Fruit fly (Drosophila melanogaster) whole organism, embryonic: ENCODE measurements around the gene dia.

Source experiments
- CG10209 ChIP-seq: fragments of 200-800 bp; sonication (Bioruptor generic); optimal IDR thresholded peaks from 3 replicates; lab custom pipeline; 2017; ENCODE audit warnings: missing biosample characterization, mild to moderate bottlenecking, missing genetic modification characterization, missing genetic modification reagents
- CG10431 ChIP-seq: fragments of 200-800 bp; sonication (Bioruptor generic); optimal IDR thresholded peaks from 3 replicates; lab custom pipeline; 2018; ENCODE audit warnings: missing biosample characterization, mild to moderate bottlenecking, missing genetic modification characterization
- CG10654 ChIP-seq: fragments of 200-800 bp; sonication (Bioruptor generic); optimal IDR thresholded peaks from 2 replicates; lab custom pipeline; 2016; ENCODE audit warnings: missing biosample characterization, missing genetic modification characterization
- CG12659 ChIP-seq: fragments of 200-800 bp; sonication (Bioruptor generic); optimal IDR thresholded peaks from 3 replicates; lab custom pipeline; 2017; ENCODE audit warnings: mild to moderate bottlenecking, missing biosample characterization, missing genetic modification reagents, missing genetic modification characterization
- CG13424 ChIP-seq: fragments of 200-800 bp; sonication (Bioruptor generic); optimal IDR thresholded peaks from 2 replicates; lab custom pipeline; 2019; ENCODE audit warnings: missing biosample characterization, mild to moderate bottlenecking, missing genetic modification characterization, moderate library complexity
- CG15514 ChIP-seq: fragments of 200-800 bp; sonication (Bioruptor generic); optimal IDR thresholded peaks from 3 replicates; lab custom pipeline; 2017; ENCODE audit warnings: missing biosample characterization, missing genetic modification characterization, mild to moderate bottlenecking, moderate library complexity, missing genetic modification reagents
- CG16779 ChIP-seq: fragments of 200-800 bp; sonication (Bioruptor generic); IDR thresholded peaks from 2 replicates; pipeline ENCODE4 v1.3.6; 2022; ENCODE audit warnings: missing biosample characterization, missing genetic modification characterization
- CG30403 ChIP-seq: fragments of 200-800 bp; sonication (Bioruptor generic); optimal IDR thresholded peaks from 3 replicates; lab custom pipeline; 2016; ENCODE audit warnings: missing biosample characterization, missing genetic modification characterization
- CG33557 ChIP-seq: fragments of 200-800 bp; sonication (Bioruptor generic); optimal IDR thresholded peaks from 2 replicates; lab custom pipeline; 2019; ENCODE audit warnings: missing biosample characterization, mild to moderate bottlenecking, missing genetic modification characterization, moderate library complexity
- CG34422 ChIP-seq: fragments of 200-800 bp; sonication (Bioruptor generic); IDR thresholded peaks from 3 replicates; pipeline ENCODE4 v1.3.6; 2022; ENCODE audit warnings: missing biosample characterization, missing genetic modification characterization
- CG43689 ChIP-seq: fragments of 200-800 bp; sonication (Bioruptor generic); IDR thresholded peaks from 2 replicates; pipeline ENCODE4 v1.3.6; 2022; ENCODE audit warnings: missing biosample characterization, missing genetic modification characterization
- CG4424 ChIP-seq: fragments of 200-800 bp; sonication (Bioruptor generic); optimal IDR thresholded peaks from 3 replicates; lab custom pipeline; 2016; ENCODE audit warnings: missing biosample characterization, missing genetic modification characterization
- CG7839 ChIP-seq: fragments of 200-800 bp; sonication (Bioruptor generic); optimal IDR thresholded peaks from 3 replicates; lab custom pipeline; 2018; ENCODE audit warnings: missing biosample characterization, mild to moderate bottlenecking, missing genetic modification characterization, moderate library complexity
- CG7987 ChIP-seq: fragments of 200-800 bp; sonication (Bioruptor generic); optimal IDR thresholded peaks from 2 replicates; lab custom pipeline; 2018; ENCODE audit warnings: missing biosample characterization, mild to moderate bottlenecking, missing genetic modification characterization, moderate library complexity
- CTCF ChIP-seq: fragments of 200-800 bp; sonication (Bioruptor generic); optimal IDR thresholded peaks from 2 replicates; lab custom pipeline; 2017; ENCODE audit warnings: missing biosample characterization, mild to moderate bottlenecking, missing genetic modification characterization, moderate library complexity
- Dbx ChIP-seq: fragments of 200-800 bp; sonication (Bioruptor generic); IDR thresholded peaks from 3 replicates; pipeline ENCODE4 v1.3.6; 2022; ENCODE audit warnings: missing biosample characterization, missing genetic modification characterization
- Deaf1 ChIP-seq: fragments of 200-800 bp; optimal IDR thresholded peaks from 3 replicates; lab custom pipeline; 2019; ENCODE audit warnings: missing biosample characterization, mild to moderate bottlenecking, missing genetic modification characterization, moderate library complexity
- ERR ChIP-seq: fragments of 200-800 bp; sonication (Bioruptor generic); optimal IDR thresholded peaks from 2 replicates; lab custom pipeline; 2016; ENCODE audit warnings: missing biosample characterization, missing genetic modification characterization
- Fer2 ChIP-seq: fragments of 200-800 bp; sonication (Bioruptor generic); optimal IDR thresholded peaks from 2 replicates; lab custom pipeline; 2018; ENCODE audit warnings: missing biosample characterization, mild to moderate bottlenecking, missing genetic modification characterization, moderate library complexity
- HLH3B ChIP-seq: fragments of 200-800 bp; sonication (Bioruptor generic); IDR thresholded peaks from 2 replicates; pipeline ENCODE4 v1.3.6; 2022; ENCODE audit warnings: missing biosample characterization, missing genetic modification characterization
- HLHmδ ChIP-seq: fragments of 200-800 bp; sonication (Bioruptor generic); optimal IDR thresholded peaks from 2 replicates; lab custom pipeline; 2018; ENCODE audit warnings: missing biosample characterization, mild to moderate bottlenecking, missing genetic modification characterization, moderate library complexity
- Hmx ChIP-seq: fragments of 200-800 bp; sonication (Bioruptor generic); optimal IDR thresholded peaks from 2 replicates; lab custom pipeline; 2016; ENCODE audit warnings: missing biosample characterization, missing genetic modification characterization
- Med ChIP-seq: fragments of 200-800 bp; sonication (Bioruptor generic); peaks from one replicate; lab custom pipeline; 2016; ENCODE audit warnings: missing biosample characterization, missing genetic modification characterization, mild to moderate bottlenecking, inconsistent platforms, moderate library complexity
- Mrtf ChIP-seq: fragments of 200-800 bp; sonication (Bioruptor generic); IDR thresholded peaks from 3 replicates; pipeline ENCODE4 v1.3.6; 2022; ENCODE audit warnings: missing biosample characterization, missing genetic modification characterization
- Nf-YB ChIP-seq: fragments of 200-800 bp; sonication (Bioruptor generic); optimal IDR thresholded peaks from 3 replicates; lab custom pipeline; 2019; ENCODE audit warnings: missing biosample characterization, mild to moderate bottlenecking, missing genetic modification characterization, moderate library complexity
- Pdp1 ChIP-seq, 2 experiments: fragments of 200-800 bp; sonication (Bioruptor generic); optimal IDR thresholded peaks; 3 replicates each; lab custom pipeline; 2016; ENCODE audit warnings: missing biosample characterization in 2 of 2, missing genetic modification characterization in 2 of 2, mild to moderate bottlenecking in 1 of 2, moderate library complexity in 1 of 2
- Scr ChIP-seq: fragments of 200-800 bp; sonication (Bioruptor generic); IDR thresholded peaks from 2 replicates; pipeline ENCODE4 v1.3.6; 2022; ENCODE audit warnings: missing biosample characterization, missing genetic modification characterization; ENCODE audit not compliant: partially characterized antibody
- Taf1 ChIP-seq: fragments of 200-800 bp; sonication (Bioruptor generic); IDR thresholded peaks from 2 replicates; pipeline ENCODE4 v1.3.6; 2022; ENCODE audit warnings: missing biosample characterization, missing genetic modification characterization
- amos ChIP-seq: fragments of 200-800 bp; sonication (Bioruptor generic); IDR thresholded peaks from 2 replicates; pipeline ENCODE4 v1.3.6; 2022; ENCODE audit warnings: missing biosample characterization, missing genetic modification characterization; ENCODE audit not compliant: partially characterized antibody
- bcd ChIP-seq: fragments of 200-800 bp; sonication (Bioruptor generic); optimal IDR thresholded peaks from 2 replicates; lab custom pipeline; 2017; ENCODE audit warnings: missing biosample characterization, mild to moderate bottlenecking, missing genetic modification characterization
- ci ChIP-seq: fragments of 200-800 bp; sonication (Bioruptor generic); IDR thresholded peaks from 3 replicates; pipeline ENCODE4 v1.3.6; 2022; ENCODE audit warnings: missing biosample characterization, missing genetic modification characterization
- crc ChIP-seq: fragments of 200-800 bp; sonication (Bioruptor generic); optimal IDR thresholded peaks from 2 replicates; lab custom pipeline; 2016; ENCODE audit warnings: missing biosample characterization, missing genetic modification characterization
- crol ChIP-seq: fragments of 200-800 bp; sonication (Bioruptor generic); IDR thresholded peaks from 2 replicates; pipeline ENCODE4 v1.3.6; 2022; ENCODE audit warnings: missing biosample characterization, missing genetic modification characterization
- cwo ChIP-seq: fragments of 200-800 bp; sonication (Bioruptor generic); optimal IDR thresholded peaks from 3 replicates; lab custom pipeline; 2017; ENCODE audit warnings: missing biosample characterization, missing genetic modification characterization, mild to moderate bottlenecking, moderate library complexity, missing genetic modification reagents
- da ChIP-seq: fragments of 200-800 bp; sonication (Bioruptor generic); optimal IDR thresholded peaks from 2 replicates; lab custom pipeline; 2016; ENCODE audit warnings: missing biosample characterization, missing genetic modification characterization
- dm ChIP-seq: fragments of 200-800 bp; sonication (Bioruptor generic); optimal IDR thresholded peaks from 3 replicates; lab custom pipeline; 2016; ENCODE audit warnings: missing biosample characterization, missing genetic modification characterization
- eyg ChIP-seq: fragments of 200-800 bp; sonication (Bioruptor generic); optimal IDR thresholded peaks from 3 replicates; lab custom pipeline; 2016; ENCODE audit warnings: missing biosample characterization, missing genetic modification characterization
- fd96Cb ChIP-seq: fragments of 200-800 bp; sonication (Bioruptor generic); optimal IDR thresholded peaks from 2 replicates; lab custom pipeline; 2018; ENCODE audit warnings: missing biosample characterization, mild to moderate bottlenecking, missing genetic modification characterization, moderate library complexity
- jing ChIP-seq: fragments of 200-800 bp; sonication (Bioruptor generic); optimal IDR thresholded peaks from 2 replicates; lab custom pipeline; 2018; ENCODE audit warnings: missing biosample characterization, mild to moderate bottlenecking, missing genetic modification characterization
- lbe ChIP-seq: fragments of 200-800 bp; sonication (Bioruptor generic); optimal IDR thresholded peaks from 2 replicates; lab custom pipeline; 2016; ENCODE audit warnings: missing biosample characterization, mild to moderate bottlenecking, missing genetic modification characterization
- maf-S ChIP-seq: fragments of 200-800 bp; sonication (Bioruptor generic); optimal IDR thresholded peaks from 2 replicates; lab custom pipeline; 2016; ENCODE audit warnings: missing biosample characterization, missing genetic modification characterization
- nerfin-2 ChIP-seq: fragments of 200-800 bp; sonication (Bioruptor generic); IDR thresholded peaks from 2 replicates; pipeline ENCODE4 v1.3.6; 2022; ENCODE audit warnings: missing biosample characterization, missing genetic modification characterization; ENCODE audit not compliant: partially characterized antibody
- peb ChIP-seq: fragments of 200-800 bp; sonication (Bioruptor generic); IDR thresholded peaks from 2 replicates; pipeline ENCODE4 v1.3.6; 2022; ENCODE audit warnings: missing biosample characterization, missing genetic modification characterization
- schlank ChIP-seq: fragments of 200-800 bp; sonication (Bioruptor generic); optimal IDR thresholded peaks from 2 replicates; lab custom pipeline; 2018; ENCODE audit warnings: missing biosample characterization, mild to moderate bottlenecking, missing genetic modification characterization
- sug ChIP-seq: fragments of 200-800 bp; optimal IDR thresholded peaks from 2 replicates; lab custom pipeline; 2019; ENCODE audit warnings: missing biosample characterization, mild to moderate bottlenecking, missing genetic modification characterization, moderate library complexity
- unpg ChIP-seq: fragments of 200-800 bp; sonication (Bioruptor generic); optimal IDR thresholded peaks from 3 replicates; lab custom pipeline; 2018; ENCODE audit warnings: missing biosample characterization, mild to moderate bottlenecking, missing genetic modification characterization, moderate library complexity
- wor ChIP-seq: fragments of 200-800 bp; sonication (Bioruptor generic); IDR thresholded peaks from 2 replicates; pipeline ENCODE4 v1.3.6; 2022; ENCODE audit warnings: missing biosample characterization, missing genetic modification characterization
- z ChIP-seq: fragments of 200-800 bp; sonication (Bioruptor generic); IDR thresholded peaks from 3 replicates; pipeline ENCODE4 v1.3.6; 2022; ENCODE audit warnings: missing biosample characterization, missing genetic modification characterization

Gene dia

DNA sequence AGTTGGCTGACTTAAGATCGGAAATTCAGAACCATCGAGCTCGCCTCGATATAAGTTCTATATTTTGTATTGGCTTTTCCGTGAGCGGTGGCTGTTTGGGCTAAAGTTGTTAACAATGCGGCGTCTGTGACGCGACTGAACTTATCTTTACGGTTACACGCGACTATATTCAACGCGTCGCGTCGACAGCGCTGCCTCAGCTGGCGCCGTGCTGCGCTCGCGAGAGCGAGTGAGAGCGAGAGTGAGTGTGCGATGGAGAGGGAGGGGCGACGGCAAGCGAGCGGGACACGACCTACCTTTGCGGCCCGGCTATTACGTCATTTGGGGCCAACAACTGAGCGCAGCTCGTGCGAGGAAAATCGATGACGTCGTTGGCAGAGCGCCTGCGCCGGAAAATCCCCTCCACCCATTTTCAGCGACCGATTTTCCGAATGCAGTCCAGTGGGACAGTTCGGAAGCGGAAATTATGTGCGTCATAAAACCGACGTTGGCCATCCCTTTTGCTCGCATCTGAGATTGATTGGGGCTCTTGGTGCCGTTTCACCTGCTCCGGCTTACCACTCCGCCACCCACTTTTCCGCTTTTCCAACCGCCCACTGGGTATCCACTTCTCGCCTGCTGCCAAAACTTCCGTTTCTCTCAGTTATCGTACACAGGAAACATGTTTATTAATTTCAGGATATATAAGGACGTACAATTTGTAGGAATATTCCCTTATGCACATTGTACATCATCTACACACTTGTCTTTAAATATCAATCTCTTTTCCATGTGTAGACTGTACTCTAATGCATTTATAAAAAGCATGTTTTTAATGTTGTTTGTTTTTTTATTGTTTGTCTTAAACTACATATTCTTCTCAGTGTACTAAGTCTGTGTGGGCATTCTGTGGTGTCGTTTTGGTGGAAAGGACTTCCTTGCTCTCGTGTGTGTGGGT lies 43.2 kb upstream of the dia start, which contains the start of gene Hr38 (continued):
- TF ChIP-seq eyg (GFP tag; lab: Kevin White, UChicago) (peak; percentile 15), z (GFP tag; lab: Robert Waterston, UW) (peak; percentile 69), Deaf1 (tag; lab: Kevin White, UChicago) (peak; percentile 97), Fer2 (tag; lab: Kevin White, UChicago) (peak; percentile 26), maf-S (GFP tag; lab: Kevin White, UChicago) (no peak), CG10654 (no peak), lbe (no peak), Med (GFP tag; lab: Kevin White, UChicago) (peak; percentile 91), unpg (GFP tag; lab: Kevin White, UChicago) (peak; percentile 38), ERR (GFP tag; lab: Kevin White, UChicago) (peak; percentile 9), Taf1 (no peak), nerfin-2 (no peak), CG7839 (tag; lab: Kevin White, UChicago) (peak; percentile 66), amos (no peak), CG13424 (tag; lab: Kevin White, UChicago) (peak; percentile 51), CG16779 (no peak), Scr (peak; percentile 20), CG7987 (GFP tag; lab: Kevin White, UChicago) (no peak), CG34422 (GFP tag; lab: Robert Waterston, UW) (peak; percentile 48; the same call in 1 of the 3 replicates), HLH3B (peak; percentile 41), Dbx (GFP tag; lab: Robert Waterston, UW) (peak; percentile 20; the same call in 1 of the 3 replicates), CG12659 (GFP tag; lab: Kevin White, UChicago) (peak; percentile 34), dm (no peak), CG4424 (GFP tag; lab: Kevin White, UChicago) (peak; percentile 10), Pdp1 (GFP tag; optimal IDR thresholded peaks at IDR 0.05; lab: Kevin White, UChicago) (peak; percentile 41 to 90), peb (GFP tag; lab: Robert Waterston, UW) (no peak), jing (GFP tag; lab: Kevin White, UChicago) (peak; percentile 18), CG30403 (GFP tag; lab: Kevin White, UChicago) (peak; percentile 51), CG15514 (peak; percentile 41), cwo (peak; percentile 59), crol (GFP tag; lab: Robert Waterston, UW) (peak; percentile 96), CG33557 (GFP tag; lab: Kevin White, UChicago) (peak; percentile 30), ci (GFP tag; lab: Robert Waterston, UW) (peak; percentile 65; the same call in 2 of the 3 replicates), CG43689 (GFP tag; lab: Robert Waterston, UW) (no peak), wor (0 out of 2 replicates have a peak, but pooled peaks have one; percentile 12), crc (no peak), HLHmδ (GFP tag; lab: Kevin White, UChicago) (peak; percentile 86), da (GFP tag; lab: Kevin White, UChicago) (no peak), sug (tag; lab: Kevin White, UChicago) (no peak), Hmx (GFP tag; lab: Kevin White, UChicago) (no peak), fd96Cb (tag; lab: Kevin White, UChicago) (peak; percentile 42), schlank (peak; percentile 17), CTCF (GFP tag; lab: Kevin White, UChicago) (no peak), CG10209 (GFP tag; lab: Kevin White, UChicago) (peak; percentile 22), bcd (peak; percentile 47), Nf-YB (no peak), CG10431 (GFP tag; lab: Kevin White, UChicago) (peak; percentile 41), Mrtf (GFP tag; lab: Robert Waterston, UW) (0 out of 3 replicates have a peak, but pooled peaks have one; percentile 35)
